Fruit fly (Drosophila melanogaster): ENCODE data around the gene scaf6.

scaf6 gene

DNA sequence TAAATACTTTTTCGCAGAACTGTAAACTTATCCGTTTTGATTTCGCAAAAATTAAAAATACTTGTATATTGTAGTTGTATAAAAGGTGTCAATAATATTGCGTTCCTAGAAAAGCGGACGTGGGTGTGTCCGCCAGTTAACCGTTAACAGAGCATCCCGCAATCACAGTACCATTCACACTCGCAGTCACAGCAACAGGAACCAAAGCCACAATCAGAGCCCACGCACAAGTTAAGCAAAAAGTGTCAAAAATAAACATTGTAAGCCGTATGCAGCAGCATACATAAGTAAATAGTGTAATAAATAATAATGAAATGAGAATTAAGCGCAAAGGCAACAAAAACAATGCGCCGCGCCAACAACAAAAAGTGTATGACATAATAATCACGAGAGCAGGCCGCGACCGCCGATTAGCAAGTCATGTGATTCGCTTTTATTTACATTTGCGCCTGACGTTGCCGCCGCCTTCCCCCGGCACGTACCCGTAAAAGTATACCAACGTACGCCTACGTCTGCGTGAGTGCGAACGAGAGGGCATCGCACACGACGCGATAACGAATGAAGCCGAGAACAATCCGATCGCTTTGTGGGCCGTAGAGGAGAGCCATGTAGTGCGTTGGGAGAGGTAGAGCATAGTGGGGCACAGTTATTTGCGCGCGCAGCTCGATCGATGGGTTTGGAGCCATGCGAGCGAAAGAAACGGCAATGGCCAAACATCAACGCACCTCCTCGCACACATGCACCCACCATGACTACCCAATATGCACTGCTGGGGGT, 32.5 kb downstream of the scaf6 start:
- TF ChIP-seq CG8159 (tag; optimal IDR thresholded peaks at IDR 0.05) (peak; percentile 12), EcR (GFP tag; optimal IDR thresholded peaks at IDR 0.05) (peak; percentile 96), CG14655 (GFP tag; optimal IDR thresholded peaks at IDR 0.05) (peak; percentile 27), CG17806 (tag; optimal IDR thresholded peaks at IDR 0.05) (no peak), CG8301 (tag; optimal IDR thresholded peaks at IDR 0.05) (no peak), CG15710 (tag; optimal IDR thresholded peaks at IDR 0.05) (no peak), CG4496 (GFP tag; IDR thresholded peaks at IDR 0.05) (peak; percentile 45; the same call in 1 of the 3 replicates), Snoo (tag; optimal IDR thresholded peaks at IDR 0.05) (no peak), CG13204 (GFP tag; optimal IDR thresholded peaks at IDR 0.05) (peak; percentile 98), CG9948 (tag; optimal IDR thresholded peaks at IDR 0.05) (no peak), CG10348 (GFP tag; IDR thresholded peaks at IDR 0.05) (no peak), CG32121 (GFP tag; IDR thresholded peaks at IDR 0.05) (peak; percentile 79), Pif1A (GFP tag; optimal IDR thresholded peaks at IDR 0.05) (peak; percentile 21), gl (tag; optimal IDR thresholded peaks at IDR 0.05) (peak; percentile 44), D1 (tag; optimal IDR thresholded peaks at IDR 0.05) (no peak), CG12605 (GFP tag; IDR thresholded peaks at IDR 0.05) (no peak), Ets98B (GFP tag; IDR thresholded peaks at IDR 0.05) (peak; percentile 67), CG34367 (tag; optimal IDR thresholded peaks at IDR 0.05) (no peak), fd96Ca (GFP tag; IDR thresholded peaks at IDR 0.05) (peak; percentile 72; the same call in 2 of the 3 replicates), rn (GFP tag; IDR thresholded peaks at IDR 0.05) (no peak), Pif1B (GFP tag; optimal IDR thresholded peaks at IDR 0.05) (peak; percentile 23)

DNA sequence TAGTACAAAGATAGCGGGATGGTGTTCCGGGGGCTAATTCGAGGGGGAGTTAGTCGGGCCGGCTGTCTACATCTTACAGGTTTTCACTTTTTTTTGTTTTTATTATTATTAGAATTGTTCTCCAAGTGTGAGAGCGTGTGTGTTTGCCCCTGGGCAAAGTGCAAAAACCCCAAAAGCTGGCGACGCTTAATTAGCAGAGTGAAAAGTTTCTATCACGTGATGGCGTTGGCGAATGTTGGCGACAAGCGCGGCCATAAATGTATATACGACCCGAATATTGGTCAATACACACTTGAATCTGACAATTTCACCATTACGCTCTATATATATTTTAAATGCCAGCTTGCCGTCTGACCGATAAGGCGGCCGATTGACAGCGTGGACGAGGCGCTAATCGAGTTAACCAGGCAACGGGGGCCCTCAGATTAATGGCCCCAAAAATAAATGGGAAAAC, 33.4 kb downstream of the scaf6 start:
- TF ChIP-seq D1 (tag; optimal IDR thresholded peaks at IDR 0.05), result no peak
- no peak for TF ChIP-seq Snoo (tag; optimal IDR thresholded peaks at IDR 0.05)

DNA sequence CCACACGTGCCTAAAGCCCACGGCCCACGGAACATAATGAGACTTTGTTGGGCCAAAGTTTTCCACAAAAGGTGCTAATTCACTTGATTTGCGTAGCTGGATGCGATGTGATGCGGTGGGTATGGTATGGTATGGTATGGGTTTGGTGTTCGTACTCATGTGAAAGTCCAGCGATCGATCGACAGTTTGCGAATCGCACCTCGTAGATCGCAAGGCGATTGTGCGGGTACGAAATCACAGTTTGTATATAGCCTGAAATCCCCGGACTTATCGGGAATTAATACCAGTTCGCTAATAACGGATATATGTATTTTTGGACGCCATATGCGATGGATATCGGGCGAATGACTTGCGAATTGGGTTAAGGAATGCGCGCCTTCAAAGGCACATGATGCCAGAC, 34.4 kb downstream of the scaf6 start:
- TF ChIP-seq CG10348 (GFP tag; IDR thresholded peaks at IDR 0.05) (no peak), CG15710 (tag; optimal IDR thresholded peaks at IDR 0.05) (no peak), CG9948 (tag; optimal IDR thresholded peaks at IDR 0.05) (no peak), Snoo (tag; optimal IDR thresholded peaks at IDR 0.05) (no peak), rn (GFP tag; IDR thresholded peaks at IDR 0.05) (no peak), EcR (GFP tag; optimal IDR thresholded peaks at IDR 0.05) (no peak), Pif1A (GFP tag; optimal IDR thresholded peaks at IDR 0.05) (no peak), CG34367 (tag; optimal IDR thresholded peaks at IDR 0.05) (no peak), fd96Ca (GFP tag; IDR thresholded peaks at IDR 0.05) (no peak), D1 (tag; optimal IDR thresholded peaks at IDR 0.05) (no peak), CG8159 (tag; optimal IDR thresholded peaks at IDR 0.05) (no peak), Pif1B (GFP tag; optimal IDR thresholded peaks at IDR 0.05) (no peak), Ets98B (GFP tag; IDR thresholded peaks at IDR 0.05) (no peak), CG4496 (GFP tag; IDR thresholded peaks at IDR 0.05) (no peak)

DNA sequence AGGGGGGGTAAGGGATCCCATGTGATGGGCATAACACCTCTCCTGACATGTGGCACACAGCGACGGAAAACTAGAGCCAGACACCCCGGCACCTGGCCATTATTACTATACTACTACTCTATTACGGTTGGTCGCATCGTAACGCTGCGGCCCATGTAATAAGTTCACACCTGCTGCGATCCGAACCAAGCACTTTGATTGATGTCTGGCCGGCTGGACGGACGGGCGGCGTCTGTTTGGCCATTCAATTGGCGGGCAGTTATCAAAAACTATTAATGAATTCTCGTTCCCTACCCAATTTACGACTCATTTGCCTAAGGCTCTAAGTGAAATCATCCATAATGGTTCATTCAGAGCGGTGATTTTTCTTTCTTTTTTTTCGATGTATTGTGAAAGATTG, 34.9 kb downstream of the scaf6 start:
- TF ChIP-seq CG17806 (tag; optimal IDR thresholded peaks at IDR 0.05) (no peak), D1 (tag; optimal IDR thresholded peaks at IDR 0.05) (no peak), CG4496 (GFP tag; IDR thresholded peaks at IDR 0.05) (no peak), CG32121 (GFP tag; IDR thresholded peaks at IDR 0.05) (no peak), EcR (GFP tag; optimal IDR thresholded peaks at IDR 0.05) (no peak), rn (GFP tag; IDR thresholded peaks at IDR 0.05) (no peak), CG15710 (tag; optimal IDR thresholded peaks at IDR 0.05) (no peak), CG34367 (tag; optimal IDR thresholded peaks at IDR 0.05) (no peak), Ets98B (GFP tag; IDR thresholded peaks at IDR 0.05) (no peak), CG8301 (tag; optimal IDR thresholded peaks at IDR 0.05) (no peak)

DNA sequence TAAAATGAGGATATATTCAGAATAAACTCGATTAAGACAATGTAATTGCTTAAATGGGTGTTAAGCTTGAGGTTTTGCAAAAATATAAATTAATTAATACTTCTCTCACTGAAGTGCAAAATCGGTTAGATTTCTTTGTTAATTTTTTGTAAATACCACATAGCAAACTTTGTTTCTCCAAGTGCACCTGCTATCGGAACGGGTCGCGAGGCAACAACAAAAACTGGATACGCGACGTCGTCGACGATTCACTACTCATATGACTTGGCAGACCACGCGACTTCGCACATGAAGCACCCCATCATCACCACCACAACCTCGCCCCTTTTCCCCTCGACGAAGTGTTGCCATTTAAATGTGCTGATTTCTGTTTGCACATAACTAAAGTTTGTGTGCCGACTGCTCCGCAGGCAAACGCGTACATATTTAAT, 35.3 kb downstream of the scaf6 start:
- TF ChIP-seq D1 (tag; optimal IDR thresholded peaks at IDR 0.05) (no peak), CG8301 (tag; optimal IDR thresholded peaks at IDR 0.05) (peak; percentile 44), fd96Ca (GFP tag; IDR thresholded peaks at IDR 0.05) (peak; percentile 65), EcR (GFP tag; optimal IDR thresholded peaks at IDR 0.05) (peak; percentile 60), Pif1B (GFP tag; optimal IDR thresholded peaks at IDR 0.05) (peak; percentile 55), CG34367 (tag; optimal IDR thresholded peaks at IDR 0.05) (peak; percentile 40), gl (tag; optimal IDR thresholded peaks at IDR 0.05) (no peak), CG13204 (GFP tag; optimal IDR thresholded peaks at IDR 0.05) (peak; percentile 56), CG14655 (GFP tag; optimal IDR thresholded peaks at IDR 0.05) (peak; percentile 50), Pif1A (GFP tag; optimal IDR thresholded peaks at IDR 0.05) (peak; percentile 24), CG4496 (GFP tag; IDR thresholded peaks at IDR 0.05) (peak; percentile 64), CG17806 (tag; optimal IDR thresholded peaks at IDR 0.05) (peak; percentile 57), rn (GFP tag; IDR thresholded peaks at IDR 0.05) (no peak), CG8159 (tag; optimal IDR thresholded peaks at IDR 0.05) (peak; percentile 56), CG12605 (GFP tag; IDR thresholded peaks at IDR 0.05) (peak; percentile 17; the same call in 1 of the 2 replicates), CG9948 (tag; optimal IDR thresholded peaks at IDR 0.05) (peak; percentile 52), CG10348 (GFP tag; IDR thresholded peaks at IDR 0.05) (0 out of 2 replicates have a peak, but pooled peaks have one; percentile 28), Ets98B (GFP tag; IDR thresholded peaks at IDR 0.05) (peak; percentile 72), CG32121 (GFP tag; IDR thresholded peaks at IDR 0.05) (no peak), CG15710 (tag; optimal IDR thresholded peaks at IDR 0.05) (peak; percentile 60), Snoo (tag; optimal IDR thresholded peaks at IDR 0.05) (peak; percentile 49)

DNA sequence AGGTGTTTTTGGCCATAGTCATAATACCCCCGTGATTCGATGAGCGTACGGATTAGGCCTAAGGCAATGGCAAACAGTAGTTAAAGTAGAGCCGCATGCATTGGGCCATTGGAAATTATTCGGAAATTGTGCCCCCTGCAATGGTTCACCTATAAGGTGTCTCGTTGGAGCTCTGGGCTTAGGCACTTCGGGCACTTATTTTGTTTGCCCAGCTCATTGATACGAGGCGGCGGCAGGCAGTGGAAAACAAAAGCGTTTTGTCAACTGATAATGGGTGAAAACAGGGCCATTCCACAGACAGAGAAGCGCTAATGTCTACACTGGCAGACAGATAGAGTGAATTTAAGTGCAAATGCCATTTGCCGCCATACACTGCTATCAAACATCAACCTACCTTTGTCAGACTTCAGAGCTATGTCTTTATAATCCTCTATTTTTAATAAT, 36.1 kb downstream of the scaf6 start:
- TF ChIP-seq Ets98B (GFP tag; IDR thresholded peaks at IDR 0.05) (no peak), CG15710 (tag; optimal IDR thresholded peaks at IDR 0.05) (no peak), CG8301 (tag; optimal IDR thresholded peaks at IDR 0.05) (no peak), CG32121 (GFP tag; IDR thresholded peaks at IDR 0.05) (0 out of 2 replicates have a peak, but pooled peaks have one; percentile 9), CG4496 (GFP tag; IDR thresholded peaks at IDR 0.05) (peak; percentile 63; the same call in 2 of the 3 replicates)
